Fruit fly (Drosophila melanogaster): ENCODE results near the gene CG9522.

CG9522 gene

DNA sequence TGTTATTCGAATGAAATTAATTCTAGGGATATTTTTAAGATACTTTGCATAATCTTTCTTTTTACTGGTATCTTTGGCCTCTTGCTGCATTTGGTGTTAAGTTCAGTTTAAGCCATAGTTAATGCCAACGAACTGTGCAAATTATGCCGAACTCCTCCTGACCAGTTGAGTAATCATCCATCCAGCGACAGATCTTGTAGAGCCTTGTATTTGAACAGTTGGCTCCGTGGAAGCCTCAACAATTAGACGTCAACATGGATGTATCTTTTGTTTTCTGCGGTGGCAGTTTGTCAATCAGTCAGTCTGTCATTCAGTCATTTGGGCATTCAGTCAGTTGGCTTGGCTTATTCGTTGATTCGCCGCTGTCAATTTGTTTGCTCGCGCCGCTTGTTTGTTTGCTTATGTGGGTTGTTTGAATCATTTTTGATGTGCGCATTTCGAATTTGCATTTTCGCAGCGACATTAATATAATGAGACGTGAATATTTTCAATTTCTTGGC lies 45.9 kb downstream of the CG9522 start:
- TF ChIP-seq psq (optimal IDR thresholded peaks at IDR 0.05) = no peak

Data from Kc167 (cell line).